Worm (Caenorhabditis elegans) whole organism, late embryonic: ENCODE data around the gene E04F6.9.

Experiments used
- F13H6.1 ChIP-seq: sonication (generic microtip); optimal IDR thresholded peaks from 2 replicates; lab custom pipeline; 2016; ENCODE audit warnings: missing genetic modification characterization, missing compliant biosample characterization
- Y22D7AL.16 ChIP-seq: sonication (generic microtip); optimal IDR thresholded peaks from 2 replicates; lab custom pipeline; 2016; ENCODE audit warnings: missing genetic modification characterization, missing compliant biosample characterization
- ceh-18 ChIP-seq: sonication (generic microtip); optimal IDR thresholded peaks from 2 replicates; lab custom pipeline; 2016; ENCODE audit warnings: missing genetic modification characterization, missing compliant biosample characterization
- ceh-6 ChIP-seq: fragments of 200-800 bp; sonication (Bioruptor generic); optimal IDR thresholded peaks from 2 replicates; lab custom pipeline; 2018; ENCODE audit warnings: mild to moderate bottlenecking, missing genetic modification characterization, missing compliant biosample characterization
- ceh-9 ChIP-seq: sonication (generic microtip); optimal IDR thresholded peaks from 2 replicates; lab custom pipeline; 2016; ENCODE audit warnings: mild to moderate bottlenecking, missing genetic modification characterization, inconsistent platforms, missing compliant biosample characterization
- dmd-4 ChIP-seq: sonication (generic microtip); optimal IDR thresholded peaks from 2 replicates; lab custom pipeline; 2016; ENCODE audit warnings: borderline replicate concordance, missing genetic modification characterization, missing compliant biosample characterization
- hlh-30 ChIP-seq: sonication (generic microtip); optimal IDR thresholded peaks from 2 replicates; lab custom pipeline; 2017; ENCODE audit warnings: antibody characterized with exemption, missing genetic modification characterization, missing compliant biosample characterization; ENCODE audit not compliant: insufficient read depth
- nhr-11 ChIP-seq: fragments of 150-350 bp; optimal IDR thresholded peaks from 2 replicates; lab custom pipeline; 2014; ENCODE audit warnings: missing biosample characterization, missing genetic modification characterization
- odd-2 ChIP-seq: sonication (generic microtip); optimal IDR thresholded peaks from 2 replicates; lab custom pipeline; 2017; ENCODE audit warnings: antibody characterized with exemption, mild to moderate bottlenecking, missing genetic modification characterization, missing compliant biosample characterization
- pqm-1 ChIP-seq: sonication (generic microtip); optimal IDR thresholded peaks from 2 replicates; lab custom pipeline; 2016; ENCODE audit warnings: missing genetic modification characterization, missing compliant biosample characterization
- ttx-3 ChIP-seq: sonication (generic microtip); optimal IDR thresholded peaks from 2 replicates; lab custom pipeline; 2016; ENCODE audit warnings: missing genetic modification reagents, missing genetic modification characterization, missing compliant biosample characterization
- unc-3 ChIP-seq, 2 experiments: fragments of 200-800 bp in 1 of 2; sonication (Bioruptor generic) in 1 of 2; sonication (generic microtip) in 1 of 2; conservative IDR thresholded peaks in 1 of 2; optimal IDR thresholded peaks in 1 of 2; 2 replicates each; pipeline versions ENCODE4 v1.3.6 to Lab custom; 2016 to 2022; ENCODE audit warnings: missing compliant biosample characterization in 2 of 2, missing genetic modification characterization in 2 of 2, missing genetic modification reagents in 1 of 2
- zip-5 ChIP-seq: sonication (generic microtip); optimal IDR thresholded peaks from 2 replicates; lab custom pipeline; 2016; ENCODE audit warnings: missing genetic modification characterization, missing compliant biosample characterization

DNA sequence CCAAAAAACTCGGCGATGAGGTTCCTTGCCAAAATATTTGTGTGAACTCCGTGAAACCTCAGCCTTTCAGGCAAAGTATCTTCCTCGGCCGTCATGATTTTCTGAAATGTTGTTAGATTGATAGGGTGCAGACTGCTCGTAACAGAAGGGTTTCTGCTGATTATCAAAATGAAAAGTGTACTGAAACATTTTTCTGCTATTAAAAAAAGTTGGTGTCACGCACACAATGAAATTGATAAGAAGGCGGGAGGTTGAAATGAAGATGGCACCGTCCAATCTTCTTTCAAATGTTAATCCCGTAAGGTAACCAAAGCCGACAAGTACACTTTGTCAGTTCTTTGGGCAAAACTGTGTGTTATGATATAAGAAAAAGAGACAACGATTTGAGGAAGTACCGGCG lies 25.0 kb upstream of the E04F6.9 start:
- TF ChIP-seq nhr-11 (no peak), pqm-1 (tag; lab: Kevin White, UChicago) (no peak), Y22D7AL.16 (tag; lab: Kevin White, UChicago) (no peak), ceh-9 (tag; lab: Kevin White, UChicago) (no peak), ceh-6 (GFP tag; lab: Kevin White, UChicago) (no peak), odd-2 (no peak), unc-3 (GFP tag; conservative IDR thresholded peaks at IDR 0.05; lab: Robert Waterston, UW) (no peak), unc-3 (tag; optimal IDR thresholded peaks at IDR 0.05; lab: Kevin White, UChicago) (no peak), hlh-30 (tag; lab: Kevin White, UChicago) (no peak), zip-5 (no peak), ttx-3 (tag; lab: Kevin White, UChicago) (no peak), ceh-18 (no peak), F13H6.1 (tag; lab: Kevin White, UChicago) (no peak), dmd-4 (no peak)
